Fruit fly (Drosophila melanogaster) whole organism, embryonic: ENCODE measurements around the gene Try29F.

ENCODE experiments used
- Atf3 ChIP-seq: fragments of 200-800 bp; sonication (Bioruptor generic); optimal IDR thresholded peaks from 3 replicates; lab custom pipeline; 2016; ENCODE audit warnings: missing biosample characterization, missing genetic modification characterization
- Bdp1 ChIP-seq: fragments of 200-800 bp; sonication (Bioruptor generic); optimal IDR thresholded peaks from 3 replicates; lab custom pipeline; 2016; ENCODE audit warnings: missing biosample characterization, missing genetic modification characterization
- CG10543 ChIP-seq: fragments of 200-800 bp; sonication (Bioruptor generic); optimal IDR thresholded peaks from 3 replicates; lab custom pipeline; 2017; ENCODE audit warnings: missing biosample characterization, mild to moderate bottlenecking, missing genetic modification characterization, moderate library complexity
- CG10654 ChIP-seq: fragments of 200-800 bp; sonication (Bioruptor generic); optimal IDR thresholded peaks from 2 replicates; lab custom pipeline; 2016; ENCODE audit warnings: missing biosample characterization, missing genetic modification characterization
- CG12155 ChIP-seq: fragments of 200-800 bp; sonication (Bioruptor generic); optimal IDR thresholded peaks from 3 replicates; lab custom pipeline; 2016; ENCODE audit warnings: missing biosample characterization, missing genetic modification characterization
- CG12769 ChIP-seq: fragments of 200-800 bp; sonication (Bioruptor generic); optimal IDR thresholded peaks from 2 replicates; lab custom pipeline; 2019; ENCODE audit warnings: missing biosample characterization, mild to moderate bottlenecking, missing genetic modification characterization, moderate library complexity
- CG18599 ChIP-seq: fragments of 200-800 bp; sonication (Bioruptor generic); optimal IDR thresholded peaks from 3 replicates; lab custom pipeline; 2017; ENCODE audit warnings: missing biosample characterization, missing genetic modification characterization, mild to moderate bottlenecking, moderate library complexity, missing genetic modification reagents
- CG2202 ChIP-seq: fragments of 200-800 bp; sonication (Bioruptor generic); optimal IDR thresholded peaks from 2 replicates; lab custom pipeline; 2018; ENCODE audit warnings: missing biosample characterization, mild to moderate bottlenecking, missing genetic modification characterization
- CG2678 ChIP-seq: fragments of 200-800 bp; sonication (Bioruptor generic); optimal IDR thresholded peaks from 3 replicates; lab custom pipeline; 2019; ENCODE audit warnings: missing biosample characterization, mild to moderate bottlenecking, missing genetic modification characterization, moderate library complexity
- CG32767 ChIP-seq: fragments of 200-800 bp; sonication (Bioruptor generic); IDR thresholded peaks from 2 replicates; pipeline ENCODE4 v1.3.6; 2022; ENCODE audit warnings: missing biosample characterization, missing genetic modification characterization
- CG34376 ChIP-seq: fragments of 200-800 bp; sonication (Bioruptor generic); optimal IDR thresholded peaks from 2 replicates; lab custom pipeline; 2018; ENCODE audit warnings: missing biosample characterization, mild to moderate bottlenecking, missing genetic modification characterization
- CG4404 ChIP-seq: fragments of 200-800 bp; sonication (Bioruptor generic); IDR thresholded peaks from 2 replicates; pipeline ENCODE4 v1.3.6; 2022; ENCODE audit warnings: missing biosample characterization, missing genetic modification characterization
- CG7357 ChIP-seq: fragments of 200-800 bp; sonication (Bioruptor generic); IDR thresholded peaks from 3 replicates; pipeline ENCODE4 v1.3.6; 2022; ENCODE audit warnings: missing biosample characterization, missing genetic modification characterization
- CTCF ChIP-seq: fragments of 200-800 bp; sonication (Bioruptor generic); optimal IDR thresholded peaks from 2 replicates; lab custom pipeline; 2017; ENCODE audit warnings: missing biosample characterization, mild to moderate bottlenecking, missing genetic modification characterization, moderate library complexity
- CrebB ChIP-seq: fragments of 200-800 bp; sonication (Bioruptor generic); optimal IDR thresholded peaks from 3 replicates; lab custom pipeline; 2018; ENCODE audit warnings: missing biosample characterization, mild to moderate bottlenecking, missing genetic modification characterization
- Deaf1 ChIP-seq: fragments of 200-800 bp; optimal IDR thresholded peaks from 3 replicates; lab custom pipeline; 2019; ENCODE audit warnings: missing biosample characterization, mild to moderate bottlenecking, missing genetic modification characterization, moderate library complexity
- Dll ChIP-seq: fragments of 200-800 bp; sonication (Bioruptor generic); IDR thresholded peaks from 4 replicates; pipeline ENCODE4 v1.3.6; 2022; ENCODE audit warnings: missing biosample characterization, missing genetic modification characterization; ENCODE audit not compliant: partially characterized antibody
- Eip74EF ChIP-seq, 2 experiments: fragments of 200-800 bp in 1 of 2; fragments of >200 bp in 1 of 2; sonication (Bioruptor generic) in 1 of 2; optimal IDR thresholded peaks; 2 replicates each; lab custom pipeline; 2017 to 2019; ENCODE audit warnings: missing biosample characterization in 2 of 2, missing genetic modification characterization in 2 of 2, mild to moderate bottlenecking in 1 of 2, moderate library complexity in 1 of 2
- Gsc ChIP-seq: fragments of 200-800 bp; sonication (Bioruptor generic); IDR thresholded peaks from 2 replicates; pipeline ENCODE4 v1.3.6; 2022; ENCODE audit warnings: missing biosample characterization, missing genetic modification characterization
- HLH4C ChIP-seq: fragments of 200-800 bp; sonication (Bioruptor generic); IDR thresholded peaks from 3 replicates; pipeline ENCODE4 v1.3.6; 2022; ENCODE audit warnings: missing biosample characterization, missing genetic modification characterization; ENCODE audit not compliant: partially characterized antibody
- Hr39 ChIP-seq: fragments of >200 bp; optimal IDR thresholded peaks from 2 replicates; lab custom pipeline; 2017
- Jarid2 ChIP-seq: fragments of 200-800 bp; sonication (Bioruptor generic); optimal IDR thresholded peaks from 3 replicates; lab custom pipeline; 2017; ENCODE audit warnings: mild to moderate bottlenecking, missing biosample characterization, missing genetic modification reagents, missing genetic modification characterization
- Kr ChIP-seq: fragments of 200-800 bp; sonication (Bioruptor generic); optimal IDR thresholded peaks from 2 replicates; lab custom pipeline; 2017; ENCODE audit warnings: missing biosample characterization, mild to moderate bottlenecking, missing genetic modification characterization
- NC2β ChIP-seq: fragments of 200-800 bp; sonication (Bioruptor generic); optimal IDR thresholded peaks from 2 replicates; lab custom pipeline; 2016; ENCODE audit warnings: missing biosample characterization, missing genetic modification characterization
- Pdp1 ChIP-seq, 2 experiments: fragments of 200-800 bp; sonication (Bioruptor generic); optimal IDR thresholded peaks; 3 replicates each; lab custom pipeline; 2016; ENCODE audit warnings: missing biosample characterization in 2 of 2, missing genetic modification characterization in 2 of 2, mild to moderate bottlenecking in 1 of 2, moderate library complexity in 1 of 2
- Poxn ChIP-seq: fragments of 200-800 bp; sonication (Bioruptor generic); IDR thresholded peaks from 2 replicates; pipeline ENCODE4 v1.3.6; 2022; ENCODE audit warnings: missing biosample characterization, missing genetic modification characterization
- Side ChIP-seq: fragments of 200-800 bp; sonication (Bioruptor generic); optimal IDR thresholded peaks from 2 replicates; lab custom pipeline; 2016; ENCODE audit warnings: missing biosample characterization, missing genetic modification characterization
- Stat92E ChIP-seq, 3 experiments: fragments of >200 bp in 2 of 3; fragments of 200-800 bp in 1 of 3; sonication (Bioruptor generic) in 1 of 3; optimal IDR thresholded peaks; 2 replicates each; lab custom pipeline; 2017 to 2019; ENCODE audit warnings: missing biosample characterization in 3 of 3, missing genetic modification characterization in 3 of 3, mild to moderate bottlenecking in 1 of 3, moderate library complexity in 1 of 3
- Trl ChIP-seq, 3 experiments: fragments of >200 bp in 2 of 3; fragments of 200-800 bp in 1 of 3; sonication (Bioruptor generic) in 1 of 3; optimal IDR thresholded peaks; 2 replicates in 1 of 3; 3 replicates in 2 of 3; lab custom pipeline; 2016 to 2017; ENCODE audit warnings: missing biosample characterization in 1 of 3, missing genetic modification characterization in 1 of 3
- ap ChIP-seq: fragments of 200-800 bp; sonication (Bioruptor generic); IDR thresholded peaks from 2 replicates; pipeline ENCODE4 v1.3.6; 2022; ENCODE audit warnings: missing biosample characterization, missing genetic modification characterization
- cg ChIP-seq: fragments of 200-800 bp; sonication (Bioruptor generic); optimal IDR thresholded peaks from 3 replicates; lab custom pipeline; 2019; ENCODE audit warnings: missing biosample characterization, mild to moderate bottlenecking, missing genetic modification characterization, moderate library complexity
- chinmo ChIP-seq: fragments of 200-800 bp; sonication (Bioruptor generic); IDR thresholded peaks from 4 replicates; pipeline ENCODE4 v1.3.6; 2022; ENCODE audit warnings: missing biosample characterization, missing genetic modification characterization; ENCODE audit not compliant: partially characterized antibody
- corto ChIP-seq: fragments of 200-800 bp; sonication (Bioruptor generic); optimal IDR thresholded peaks from 2 replicates; lab custom pipeline; 2016; ENCODE audit warnings: missing biosample characterization, mild to moderate bottlenecking, missing genetic modification characterization, moderate library complexity
- crol ChIP-seq: fragments of 200-800 bp; sonication (Bioruptor generic); IDR thresholded peaks from 2 replicates; pipeline ENCODE4 v1.3.6; 2022; ENCODE audit warnings: missing biosample characterization, missing genetic modification characterization
- cwo ChIP-seq: fragments of 200-800 bp; sonication (Bioruptor generic); optimal IDR thresholded peaks from 3 replicates; lab custom pipeline; 2017; ENCODE audit warnings: missing biosample characterization, missing genetic modification characterization, mild to moderate bottlenecking, moderate library complexity, missing genetic modification reagents
- eyg ChIP-seq: fragments of 200-800 bp; sonication (Bioruptor generic); optimal IDR thresholded peaks from 3 replicates; lab custom pipeline; 2016; ENCODE audit warnings: missing biosample characterization, missing genetic modification characterization
- grn ChIP-seq: fragments of 200-800 bp; sonication (Bioruptor generic); optimal IDR thresholded peaks from 3 replicates; lab custom pipeline; 2017; ENCODE audit warnings: missing biosample characterization, missing genetic modification characterization
- hb ChIP-seq: fragments of 200-800 bp; sonication (Bioruptor generic); IDR thresholded peaks from 3 replicates; pipeline ENCODE4 v1.3.6; 2022; ENCODE audit warnings: missing biosample characterization, missing genetic modification characterization; ENCODE audit not compliant: partially characterized antibody
- hbn ChIP-seq: fragments of 200-800 bp; sonication (Bioruptor generic); IDR thresholded peaks from 2 replicates; pipeline ENCODE4 v1.3.6; 2022; ENCODE audit warnings: missing biosample characterization, missing genetic modification characterization; ENCODE audit not compliant: partially characterized antibody
- lab ChIP-seq: fragments of 200-800 bp; sonication (Bioruptor generic); optimal IDR thresholded peaks from 3 replicates; lab custom pipeline; 2017; ENCODE audit warnings: missing biosample characterization, missing genetic modification characterization, mild to moderate bottlenecking, moderate library complexity, missing genetic modification reagents
- lbe ChIP-seq: fragments of 200-800 bp; sonication (Bioruptor generic); optimal IDR thresholded peaks from 2 replicates; lab custom pipeline; 2016; ENCODE audit warnings: missing biosample characterization, mild to moderate bottlenecking, missing genetic modification characterization
- mirr ChIP-seq: fragments of 200-800 bp; sonication (Bioruptor generic); optimal IDR thresholded peaks from 3 replicates; lab custom pipeline; 2018; ENCODE audit warnings: missing biosample characterization, mild to moderate bottlenecking, missing genetic modification characterization
- peb ChIP-seq: fragments of 200-800 bp; sonication (Bioruptor generic); IDR thresholded peaks from 2 replicates; pipeline ENCODE4 v1.3.6; 2022; ENCODE audit warnings: missing biosample characterization, missing genetic modification characterization
- salm ChIP-seq: fragments of 200-800 bp; sonication (Bioruptor generic); optimal IDR thresholded peaks from 2 replicates; lab custom pipeline; 2018; ENCODE audit warnings: missing biosample characterization, mild to moderate bottlenecking, missing genetic modification characterization
- sd ChIP-seq: fragments of 200-800 bp; sonication (Bioruptor generic); optimal IDR thresholded peaks from 3 replicates; lab custom pipeline; 2018; ENCODE audit warnings: missing biosample characterization, mild to moderate bottlenecking, missing genetic modification characterization, moderate library complexity
- sug ChIP-seq: fragments of 200-800 bp; optimal IDR thresholded peaks from 2 replicates; lab custom pipeline; 2019; ENCODE audit warnings: missing biosample characterization, mild to moderate bottlenecking, missing genetic modification characterization, moderate library complexity

Gene Try29F

DNA sequence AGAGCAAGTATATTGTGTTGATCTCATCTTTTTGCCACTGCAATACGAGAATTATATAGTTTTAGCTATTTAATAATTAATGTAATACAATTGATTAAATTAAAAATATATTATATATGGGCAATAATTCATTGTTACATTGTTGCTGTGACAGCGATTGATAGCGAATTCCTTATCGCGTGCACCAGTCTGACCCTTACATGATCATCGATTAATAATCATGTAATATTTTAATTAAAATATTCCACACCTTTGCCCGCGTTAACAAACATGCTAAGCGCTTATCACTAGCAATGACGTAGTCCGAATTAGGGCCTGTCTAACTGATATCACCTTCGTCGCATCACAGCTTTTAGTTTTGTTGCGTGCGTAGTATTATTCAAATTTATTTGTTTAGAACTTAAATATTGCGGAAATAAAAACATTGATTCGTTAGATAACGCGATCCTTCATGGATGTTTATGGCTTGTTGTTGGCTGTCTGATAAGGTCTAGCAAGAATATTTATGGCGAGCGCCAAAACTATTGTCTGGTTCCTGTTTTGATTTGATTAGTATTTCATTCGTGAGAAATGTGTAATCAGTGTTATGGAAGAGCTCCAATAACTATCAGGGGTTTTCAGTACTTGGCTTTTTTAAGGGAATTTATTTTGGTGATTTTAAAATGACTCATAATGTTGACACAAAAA, 10.9 kb upstream of the Try29F start (continued):
- no peak for TF ChIP-seq CG32767 (GFP tag; lab: Robert Waterston, UW)
- TF ChIP-seq hbn (GFP tag; lab: Robert Waterston, UW): no peak
- no peak for TF ChIP-seq Stat92E (GFP tag; optimal IDR thresholded peaks at IDR 0.05; lab: Kevin White, UChicago)
- peak; percentile 98 for TF ChIP-seq CG34376 (GFP tag; lab: Kevin White, UChicago)
- TF ChIP-seq Kr (GFP tag; lab: Kevin White, UChicago): no peak
- peak; percentile 84 for TF ChIP-seq mirr (GFP tag; lab: Kevin White, UChicago)
- peak in 1 of 2 experiments; percentile 67 for TF ChIP-seq Eip74EF (GFP tag; optimal IDR thresholded peaks at IDR 0.05; lab: Kevin White, UChicago)
- peak; percentile 13 for TF ChIP-seq CG10543 (GFP tag; lab: Kevin White, UChicago)
- no peak for TF ChIP-seq CG7357 (GFP tag; lab: Robert Waterston, UW)
- no peak for TF ChIP-seq Dll (GFP tag; lab: Robert Waterston, UW)
- TF ChIP-seq Gsc (GFP tag; lab: Robert Waterston, UW): no peak
- TF ChIP-seq chinmo (GFP tag; lab: Robert Waterston, UW): 0 out of 4 replicates have a peak, but pooled peaks have one; percentile 44
- peak; percentile 10 for TF ChIP-seq CG2678 (tag; lab: Kevin White, UChicago)
- peak; percentile 15 for TF ChIP-seq lab (GFP tag; lab: Kevin White, UChicago)
- TF ChIP-seq Poxn (GFP tag; lab: Robert Waterston, UW): no peak
- no peak for TF ChIP-seq ap (GFP tag; lab: Robert Waterston, UW)

- peak; percentile 11 to 57 for TF ChIP-seq Trl (optimal IDR thresholded peaks at IDR 0.05; lab: Kevin White, UChicago)
- TF ChIP-seq Trl (GFP tag; optimal IDR thresholded peaks at IDR 0.05; lab: Kevin White, UChicago): no peak
- no peak for TF ChIP-seq peb (GFP tag; lab: Robert Waterston, UW)
- TF ChIP-seq sug (tag; lab: Kevin White, UChicago): peak; percentile 86
- peak; percentile 86 for TF ChIP-seq CG34376 (GFP tag; lab: Kevin White, UChicago)
- TF ChIP-seq Pdp1 (GFP tag; optimal IDR thresholded peaks at IDR 0.05; lab: Kevin White, UChicago): peak in 1 of 2 experiments; percentile 69
- no peak for TF ChIP-seq NC2β (GFP tag; lab: Kevin White, UChicago)
- peak; percentile 3 for TF ChIP-seq sd (tag; lab: Kevin White, UChicago)
- no peak for TF ChIP-seq CG4404
- TF ChIP-seq salm: no peak
- peak; percentile 22 for TF ChIP-seq cg (GFP tag; lab: Kevin White, UChicago)
- peak; percentile 60 for TF ChIP-seq crol (GFP tag; lab: Robert Waterston, UW)
- peak; percentile 49 for TF ChIP-seq CG18599 (GFP tag; lab: Kevin White, UChicago)
- no peak for TF ChIP-seq CTCF (GFP tag; lab: Kevin White, UChicago)
- TF ChIP-seq cwo (GFP tag; lab: Kevin White, UChicago): peak; percentile 40
- no peak for TF ChIP-seq CrebB (tag; lab: Kevin White, UChicago)
- TF ChIP-seq CG10654 (GFP tag; lab: Kevin White, UChicago): no peak
- TF ChIP-seq Bdp1: no peak
- no peak for TF ChIP-seq Side (GFP tag; lab: Kevin White, UChicago)
- TF ChIP-seq lbe (GFP tag; lab: Kevin White, UChicago): peak; percentile 54
- no peak for TF ChIP-seq Hr39 (lab: Kevin White, UChicago)
- no peak for TF ChIP-seq Atf3 (GFP tag; lab: Kevin White, UChicago)
- TF ChIP-seq CG2202 (tag; lab: Kevin White, UChicago): no peak
- TF ChIP-seq corto: peak; percentile 51
- TF ChIP-seq CG12155 (GFP tag; lab: Kevin White, UChicago): no peak
- TF ChIP-seq Deaf1 (tag; lab: Kevin White, UChicago): peak; percentile 94
- no peak for TF ChIP-seq eyg (GFP tag; lab: Kevin White, UChicago)
- TF ChIP-seq grn: peak; percentile 73
- no peak for TF ChIP-seq hb (GFP tag; lab: Robert Waterston, UW)
- TF ChIP-seq CG12769: peak; percentile 94
- no peak for TF ChIP-seq HLH4C (GFP tag; lab: Robert Waterston, UW)
- peak; percentile 75 for TF ChIP-seq CG10543 (GFP tag; lab: Kevin White, UChicago)
- peak; percentile 41 for TF ChIP-seq Jarid2
Measured at dm6 chr2L:8989037-8989591, 9.2 kb upstream of the Try29F start, which contains the start of gene rost. TSS of gene rost (minus strand) at chr2L:8989539.
